Fruit fly (Drosophila melanogaster): ENCODE results near the gene CG11693.

Gene CG11693

dm6 chr3R:8321447-8321846 is 10.9 kb upstream of the CG11693 start, which contains the start of gene Or85a:
Gene Or85a, plus strand, starts transcription at chr3R:8321747.
- TF ChIP-seq h (optimal IDR thresholded peaks at IDR 0.05) = no peak
- no peak for TF ChIP-seq psq (optimal IDR thresholded peaks at IDR 0.05)
- no peak for TF ChIP-seq Sin3A (optimal IDR thresholded peaks at IDR 0.05)

dm6 chr3R:8317709-8318335 is 7.2 kb upstream of the CG11693 start:
- no peak for TF ChIP-seq Sin3A (optimal IDR thresholded peaks at IDR 0.05)
- no peak for TF ChIP-seq ttk (optimal IDR thresholded peaks at IDR 0.05)
- TF ChIP-seq h (optimal IDR thresholded peaks at IDR 0.05) = no peak
- TF ChIP-seq insv (optimal IDR thresholded peaks at IDR 0.05) = no peak
- no peak for TF ChIP-seq Myc (optimal IDR thresholded peaks at IDR 0.05)

- TF ChIP-seq psq (optimal IDR thresholded peaks at IDR 0.05) (no peak), insv (optimal IDR thresholded peaks at IDR 0.05) (no peak), ttk (optimal IDR thresholded peaks at IDR 0.05) (no peak), Myc (optimal IDR thresholded peaks at IDR 0.05) (no peak), h (optimal IDR thresholded peaks at IDR 0.05) (no peak), Sin3A (optimal IDR thresholded peaks at IDR 0.05) (no peak)
These were observed 6.6 kb upstream of the CG11693 start, which contains the start of gene Ctr1B for dm6 chr3R:8317215-8317614. Gene Ctr1B, plus strand, starts transcription at chr3R:8317612.

dm6 chr3R:8316344-8317105 is 5.9 kb upstream of the CG11693 start, which contains the start of gene Coq2:
Gene Coq2, minus strand, starts transcription at chr3R:8316543.
- TF ChIP-seq Sin3A (optimal IDR thresholded peaks at IDR 0.05) (no peak), psq (optimal IDR thresholded peaks at IDR 0.05) (no peak), insv (optimal IDR thresholded peaks at IDR 0.05) (no peak), ttk (optimal IDR thresholded peaks at IDR 0.05) (no peak), Myc (optimal IDR thresholded peaks at IDR 0.05) (no peak), h (optimal IDR thresholded peaks at IDR 0.05) (no peak)

dm6 chr3R:8313038-8313437 is 2.5 kb upstream of the CG11693 start, which contains the start of gene CG7483:
Gene CG7483, plus strand, starts transcription at chr3R:8313208.
- TF ChIP-seq h (optimal IDR thresholded peaks at IDR 0.05) = no peak
- no peak for TF ChIP-seq ttk (optimal IDR thresholded peaks at IDR 0.05)

- no peak for TF ChIP-seq Sin3A (optimal IDR thresholded peaks at IDR 0.05)
- TF ChIP-seq ttk (optimal IDR thresholded peaks at IDR 0.05) = no peak
- no peak for TF ChIP-seq insv (optimal IDR thresholded peaks at IDR 0.05)
- TF ChIP-seq psq (optimal IDR thresholded peaks at IDR 0.05) = no peak
- TF ChIP-seq h (optimal IDR thresholded peaks at IDR 0.05) = no peak
- no peak for TF ChIP-seq Myc (optimal IDR thresholded peaks at IDR 0.05)
These were observed 1.5 kb upstream of the CG11693 start, which contains the start of the genes CG11694 and CG11698 for dm6 chr3R:8312037-8312436. Gene CG11694, minus strand, starts transcription at chr3R:8312137. Gene CG11698, plus strand, starts transcription at chr3R:8312188.

dm6 chr3R:8308515-8308959 is 2.0 kb downstream of the CG11693 start, which contains the start of gene tex:
Gene tex, minus strand, starts transcription at chr3R:8308645.
- no peak for TF ChIP-seq Sin3A (optimal IDR thresholded peaks at IDR 0.05)
- TF ChIP-seq h (optimal IDR thresholded peaks at IDR 0.05) = no peak
- TF ChIP-seq insv (optimal IDR thresholded peaks at IDR 0.05) = no peak
- TF ChIP-seq ttk (optimal IDR thresholded peaks at IDR 0.05) = no peak
- TF ChIP-seq psq (optimal IDR thresholded peaks at IDR 0.05) = no peak
- no peak for TF ChIP-seq Myc (optimal IDR thresholded peaks at IDR 0.05)

- TF ChIP-seq Myc (optimal IDR thresholded peaks at IDR 0.05) = no peak
- no peak for TF ChIP-seq h (optimal IDR thresholded peaks at IDR 0.05)
These were observed 3.3 kb downstream of the CG11693 start for dm6 chr3R:8307283-8307682.

dm6 chr3R:8306927-8307261 is 3.7 kb downstream of the CG11693 start:
- TF ChIP-seq insv (optimal IDR thresholded peaks at IDR 0.05) = no peak
- TF ChIP-seq Sin3A (optimal IDR thresholded peaks at IDR 0.05) = no peak
- TF ChIP-seq h (optimal IDR thresholded peaks at IDR 0.05) = no peak
- TF ChIP-seq Myc (optimal IDR thresholded peaks at IDR 0.05) = no peak
- TF ChIP-seq ttk (optimal IDR thresholded peaks at IDR 0.05) = no peak
- no peak for TF ChIP-seq psq (optimal IDR thresholded peaks at IDR 0.05)

- TF ChIP-seq h (optimal IDR thresholded peaks at IDR 0.05) = no peak
- no peak for TF ChIP-seq insv (optimal IDR thresholded peaks at IDR 0.05)
These were observed 4.2 kb downstream of the CG11693 start for dm6 chr3R:8306188-8306926.

dm6 chr3R:8305110-8305509 is 5.5 kb downstream of the CG11693 start, which contains the start of gene Sgt1:
Gene Sgt1, minus strand, starts transcription at chr3R:8305274.
- TF ChIP-seq Myc (optimal IDR thresholded peaks at IDR 0.05) (no peak), Sin3A (optimal IDR thresholded peaks at IDR 0.05) (no peak), insv (optimal IDR thresholded peaks at IDR 0.05) (no peak), ttk (optimal IDR thresholded peaks at IDR 0.05) (no peak), h (optimal IDR thresholded peaks at IDR 0.05) (no peak)

dm6 chr3R:8303848-8304247 is 6.7 kb downstream of the CG11693 start, which contains the start of gene nac:
Gene nac, minus strand, starts transcription at chr3R:8304023.
- no peak for TF ChIP-seq Myc (optimal IDR thresholded peaks at IDR 0.05)
- no peak for TF ChIP-seq Sin3A (optimal IDR thresholded peaks at IDR 0.05)

Measured in Kc167 (cell line).